Fruit fly (Drosophila melanogaster) whole organism, adult: ENCODE data around the gene Sgt.
A peak's percentile ranks its signal among the peaks of the same experiment; 100 is the strongest.

Source experiments
- CG11617 ChIP-seq: fragments of 200-800 bp; sonication (Bioruptor generic); optimal IDR thresholded peaks from 2 replicates; lab custom pipeline; 2017; ENCODE audit warnings: mild to moderate bottlenecking, missing biosample characterization, missing genetic modification reagents, missing genetic modification characterization
- CG12768 ChIP-seq: fragments of 200-800 bp; sonication (Bioruptor generic); optimal IDR thresholded peaks from 2 replicates; lab custom pipeline; 2017; ENCODE audit warnings: missing biosample characterization, missing genetic modification characterization, mild to moderate bottlenecking, moderate library complexity, missing genetic modification reagents
- CG14711 ChIP-seq: fragments of 200-800 bp; sonication (Bioruptor generic); optimal IDR thresholded peaks from 2 replicates; lab custom pipeline; 2018; ENCODE audit warnings: missing biosample characterization, mild to moderate bottlenecking, missing genetic modification characterization, moderate library complexity
- CG1620 ChIP-seq: fragments of 200-800 bp; sonication (Bioruptor generic); optimal IDR thresholded peaks from 2 replicates; lab custom pipeline; 2016; ENCODE audit warnings: missing biosample characterization, missing genetic modification characterization
- CG33017 ChIP-seq: fragments of 200-800 bp; sonication (Bioruptor generic); optimal IDR thresholded peaks from 2 replicates; lab custom pipeline; 2018; ENCODE audit warnings: missing biosample characterization, mild to moderate bottlenecking, missing genetic modification characterization, moderate library complexity
- CG5204 ChIP-seq: fragments of 200-800 bp; sonication (Bioruptor generic); optimal IDR thresholded peaks from 2 replicates; lab custom pipeline; 2016; ENCODE audit warnings: missing biosample characterization, missing genetic modification characterization
- CG7045 ChIP-seq: fragments of 200-800 bp; sonication (Bioruptor generic); optimal IDR thresholded peaks from 2 replicates; lab custom pipeline; 2017; ENCODE audit warnings: missing biosample characterization, mild to moderate bottlenecking, missing genetic modification characterization
- CG7101 ChIP-seq: fragments of 200-800 bp; sonication (Bioruptor generic); optimal IDR thresholded peaks from 2 replicates; lab custom pipeline; 2018; ENCODE audit warnings: missing biosample characterization, mild to moderate bottlenecking, missing genetic modification characterization, moderate library complexity
- Clk ChIP-seq: fragments of 200-800 bp; sonication (Bioruptor generic); optimal IDR thresholded peaks from 2 replicates; lab custom pipeline; 2017; ENCODE audit warnings: missing biosample characterization, missing genetic modification characterization
- Crg-1 ChIP-seq: fragments of 200-800 bp; sonication (Bioruptor generic); optimal IDR thresholded peaks from 2 replicates; lab custom pipeline; 2016; ENCODE audit warnings: missing biosample characterization, missing genetic modification characterization
- Hr96 ChIP-seq: fragments of 200-800 bp; sonication (Bioruptor generic); optimal IDR thresholded peaks from 2 replicates; lab custom pipeline; 2016; ENCODE audit warnings: missing biosample characterization, missing genetic modification characterization
- Mnt ChIP-seq: fragments of 200-800 bp; sonication (Bioruptor generic); optimal IDR thresholded peaks from 2 replicates; lab custom pipeline; 2016; ENCODE audit warnings: missing biosample characterization, mild to moderate bottlenecking, missing genetic modification characterization
- bab1 ChIP-seq: fragments of 200-800 bp; sonication (Bioruptor generic); optimal IDR thresholded peaks from 3 replicates; lab custom pipeline; 2019; ENCODE audit warnings: missing biosample characterization, mild to moderate bottlenecking, missing genetic modification characterization, moderate library complexity
- cic ChIP-seq: fragments of 200-800 bp; sonication (Bioruptor generic); optimal IDR thresholded peaks from 2 replicates; lab custom pipeline; 2017; ENCODE audit warnings: missing biosample characterization, mild to moderate bottlenecking, missing genetic modification characterization, moderate library complexity
- cnc ChIP-seq, 2 experiments: fragments of >200 bp; optimal IDR thresholded peaks; 2 replicates each; lab custom pipeline; 2017
- kay ChIP-seq: fragments of 200-800 bp; sonication (Bioruptor generic); peaks from one replicate; lab custom pipeline; 2016; ENCODE audit warnings: missing biosample characterization, missing genetic modification characterization, borderline replicate concordance
- ovo ChIP-seq: fragments of 200-800 bp; sonication (Bioruptor generic); optimal IDR thresholded peaks from 2 replicates; lab custom pipeline; 2016; ENCODE audit warnings: missing biosample characterization, missing genetic modification characterization
- pad ChIP-seq: fragments of 200-800 bp; sonication (Bioruptor generic); optimal IDR thresholded peaks from 3 replicates; lab custom pipeline; 2017; ENCODE audit warnings: missing biosample characterization, missing genetic modification characterization, mild to moderate bottlenecking, moderate library complexity, missing genetic modification reagents
- tj ChIP-seq: fragments of 200-800 bp; sonication (Bioruptor generic); optimal IDR thresholded peaks from 3 replicates; lab custom pipeline; 2017; ENCODE audit warnings: missing biosample characterization, mild to moderate bottlenecking, missing genetic modification characterization, moderate library complexity
- toe ChIP-seq: fragments of 200-800 bp; sonication (Bioruptor generic); optimal IDR thresholded peaks from 2 replicates; lab custom pipeline; 2016; ENCODE audit warnings: missing biosample characterization, missing genetic modification characterization

Gene Sgt

dm6 chr2L:17437594-17437993, 33.8 kb upstream of the Sgt start:
- TF ChIP-seq CG33017 (no peak), cnc (optimal IDR thresholded peaks at IDR 0.05; lab: Kevin White, UChicago) (no peak), bab1 (GFP tag; lab: Kevin White, UChicago) (no peak), CG7101 (tag; lab: Kevin White, UChicago) (no peak), tj (GFP tag; lab: Kevin White, UChicago) (no peak), Mnt (no peak), toe (GFP tag; lab: Kevin White, UChicago) (no peak), CG11617 (GFP tag; lab: Kevin White, UChicago) (no peak), CG5204 (no peak), CG7045 (GFP tag; lab: Kevin White, UChicago) (no peak), kay (GFP tag; lab: Kevin White, UChicago) (no peak), Crg-1 (GFP tag; lab: Kevin White, UChicago) (no peak), CG14711 (tag; lab: Kevin White, UChicago) (no peak), cic (no peak), Clk (no peak), pad (GFP tag; lab: Kevin White, UChicago) (no peak), CG12768 (no peak), Hr96 (GFP tag; lab: Kevin White, UChicago) (no peak), ovo (GFP tag; lab: Kevin White, UChicago) (no peak), CG1620 (no peak)

dm6 chr2L:17447071-17447470, 24.3 kb upstream of the Sgt start:
- TF ChIP-seq CG12768 = no peak
- TF ChIP-seq CG7045 (GFP tag; lab: Kevin White, UChicago) = no peak
- TF ChIP-seq CG14711 (tag; lab: Kevin White, UChicago) = no peak
- TF ChIP-seq kay (GFP tag; lab: Kevin White, UChicago) = peak; percentile 92
- TF ChIP-seq CG33017 = no peak
- TF ChIP-seq bab1 (GFP tag; lab: Kevin White, UChicago) = no peak
- no peak for TF ChIP-seq tj (GFP tag; lab: Kevin White, UChicago)
- TF ChIP-seq Clk = no peak
- TF ChIP-seq CG5204 = no peak

- TF ChIP-seq bab1 (GFP tag; lab: Kevin White, UChicago) = no peak
- no peak for TF ChIP-seq Crg-1 (GFP tag; lab: Kevin White, UChicago)
- no peak for TF ChIP-seq CG11617 (GFP tag; lab: Kevin White, UChicago)
- TF ChIP-seq CG14711 (tag; lab: Kevin White, UChicago) = no peak
- TF ChIP-seq tj (GFP tag; lab: Kevin White, UChicago) = peak; percentile 4
- peak; percentile 79 for TF ChIP-seq cic
- no peak for TF ChIP-seq Clk
- TF ChIP-seq CG7045 (GFP tag; lab: Kevin White, UChicago) = peak; percentile 35
- TF ChIP-seq CG12768 = peak; percentile 36
- TF ChIP-seq CG33017 = no peak
- no peak for TF ChIP-seq ovo (GFP tag; lab: Kevin White, UChicago)
- TF ChIP-seq cnc (optimal IDR thresholded peaks at IDR 0.05; lab: Kevin White, UChicago) = no peak
- no peak for TF ChIP-seq CG5204
- TF ChIP-seq CG7101 (tag; lab: Kevin White, UChicago) = peak; percentile 3
- peak; percentile 3 for TF ChIP-seq pad (GFP tag; lab: Kevin White, UChicago)
- TF ChIP-seq CG1620 = no peak
Observed at dm6 chr2L:17448435-17448834, 23.0 kb upstream of the Sgt start.

- TF ChIP-seq Mnt (peak; percentile 26), CG33017 (peak; percentile 3), ovo (GFP tag; lab: Kevin White, UChicago) (peak; percentile 56), bab1 (GFP tag; lab: Kevin White, UChicago) (no peak), CG14711 (tag; lab: Kevin White, UChicago) (no peak), Clk (no peak), pad (GFP tag; lab: Kevin White, UChicago) (no peak), CG5204 (no peak), CG7101 (tag; lab: Kevin White, UChicago) (no peak), CG1620 (no peak), cic (no peak), Hr96 (GFP tag; lab: Kevin White, UChicago) (no peak), CG12768 (peak; percentile 1), CG11617 (GFP tag; lab: Kevin White, UChicago) (peak; percentile 41), kay (GFP tag; lab: Kevin White, UChicago) (peak; percentile 86), CG7045 (GFP tag; lab: Kevin White, UChicago) (no peak), Crg-1 (GFP tag; lab: Kevin White, UChicago) (no peak), toe (GFP tag; lab: Kevin White, UChicago) (no peak), tj (GFP tag; lab: Kevin White, UChicago) (peak; percentile 16)
Observed at dm6 chr2L:17449608-17450504, 21.5 kb upstream of the Sgt start, which contains the start of gene dl. dl (minus strand) TSS chr2L:17450364.

- peak; percentile 98 for TF ChIP-seq cic
- peak; percentile 33 for TF ChIP-seq toe (GFP tag; lab: Kevin White, UChicago)
- TF ChIP-seq cnc (optimal IDR thresholded peaks at IDR 0.05; lab: Kevin White, UChicago) = peak; percentile 85 to 87
- no peak for TF ChIP-seq Clk
- TF ChIP-seq CG14711 (tag; lab: Kevin White, UChicago) = peak; percentile 68
- TF ChIP-seq ovo (GFP tag; lab: Kevin White, UChicago) = no peak
- TF ChIP-seq CG5204 = peak; percentile 66
- TF ChIP-seq tj (GFP tag; lab: Kevin White, UChicago) = peak; percentile 21
- no peak for TF ChIP-seq CG1620
- peak; percentile 99 for TF ChIP-seq kay (GFP tag; lab: Kevin White, UChicago)
- peak; percentile 75 for TF ChIP-seq CG11617 (GFP tag; lab: Kevin White, UChicago)
- peak; percentile 75 for TF ChIP-seq CG7101 (tag; lab: Kevin White, UChicago)
- peak; percentile 55 for TF ChIP-seq Crg-1 (GFP tag; lab: Kevin White, UChicago)
- peak; percentile 73 for TF ChIP-seq CG7045 (GFP tag; lab: Kevin White, UChicago)
- TF ChIP-seq Mnt = peak; percentile 19
- TF ChIP-seq pad (GFP tag; lab: Kevin White, UChicago) = peak; percentile 30
- TF ChIP-seq Hr96 (GFP tag; lab: Kevin White, UChicago) = peak; percentile 35
- peak; percentile 51 for TF ChIP-seq CG12768
- TF ChIP-seq bab1 (GFP tag; lab: Kevin White, UChicago) = peak; percentile 40
- TF ChIP-seq CG33017 = peak; percentile 64
Observed at dm6 chr2L:17450505-17451415, 20.6 kb upstream of the Sgt start.
